Worm (Caenorhabditis elegans): Measurements from ENCODE around the gene fbxa-165.

- TF ChIP-seq him-1 (tag; optimal IDR thresholded peaks at IDR 0.05), result no peak
- no peak for TF ChIP-seq dao-5 (tag; optimal IDR thresholded peaks at IDR 0.05)
Observed at ce11 chrII:1635969-1636368, 19.7 kb upstream of the fbxa-165 start.
